Fruit fly (Drosophila melanogaster) Kc167 (cell line): Measurements from ENCODE around the gene RNaseX25.

Experiments used
- Myc ChIP-seq: fragments of >200 bp; optimal IDR thresholded peaks from 2 replicates; lab custom pipeline; 2017; ENCODE audit warnings: missing external identifiers
- Sin3A ChIP-seq: fragments of >200 bp; optimal IDR thresholded peaks from 2 replicates; lab custom pipeline; 2018; ENCODE audit warnings: missing external identifiers
- h ChIP-seq: fragments of >200 bp; optimal IDR thresholded peaks from 3 replicates; lab custom pipeline; 2018; ENCODE audit warnings: missing external identifiers
- insv ChIP-seq: fragments of >200 bp; optimal IDR thresholded peaks from 3 replicates; lab custom pipeline; 2018; ENCODE audit warnings: missing external identifiers
- psq ChIP-seq: fragments of >200 bp; optimal IDR thresholded peaks from 2 replicates; lab custom pipeline; 2017; ENCODE audit warnings: missing external identifiers
- ttk ChIP-seq: sonication (Bioruptor generic); optimal IDR thresholded peaks from 2 replicates; lab custom pipeline; 2017; ENCODE audit warnings: missing external identifiers

RNaseX25 gene

dm6 chr3L:7970442-7970841 lies at the start of gene RNaseX25:
Gene RNaseX25 (plus strand): TSS chr3L:7970588.
- TF ChIP-seq ttk (lab: Kevin White, UChicago) (no peak), insv (lab: Kevin White, UChicago) (no peak), psq (no peak), h (no peak), Myc (lab: Kevin White, UChicago) (no peak), Sin3A (lab: Kevin White, UChicago) (no peak)

- TF ChIP-seq Sin3A (lab: Kevin White, UChicago): no peak
- no peak for TF ChIP-seq psq
- no peak for TF ChIP-seq insv (lab: Kevin White, UChicago)
- no peak for TF ChIP-seq ttk (lab: Kevin White, UChicago)
- TF ChIP-seq Myc (lab: Kevin White, UChicago): no peak
- TF ChIP-seq h: no peak
Observed at dm6 chr3L:7934200-7934599, 36.2 kb upstream of the RNaseX25 start.

dm6 chr3L:7934857-7935256 lies 35.5 kb upstream of the RNaseX25 start:
- TF ChIP-seq psq: no peak
- no peak for TF ChIP-seq h
- TF ChIP-seq Myc (lab: Kevin White, UChicago): no peak
- TF ChIP-seq Sin3A (lab: Kevin White, UChicago): no peak
- TF ChIP-seq ttk (lab: Kevin White, UChicago): no peak
- TF ChIP-seq insv (lab: Kevin White, UChicago): no peak

- TF ChIP-seq psq: no peak
- no peak for TF ChIP-seq Sin3A (lab: Kevin White, UChicago)
- no peak for TF ChIP-seq insv (lab: Kevin White, UChicago)
- no peak for TF ChIP-seq h
- no peak for TF ChIP-seq Myc (lab: Kevin White, UChicago)
- no peak for TF ChIP-seq ttk (lab: Kevin White, UChicago)
Observed at dm6 chr3L:7935409-7935932, 34.9 kb upstream of the RNaseX25 start.

- TF ChIP-seq ttk (lab: Kevin White, UChicago) (no peak), insv (lab: Kevin White, UChicago) (no peak), psq (no peak), h (no peak), Myc (lab: Kevin White, UChicago) (no peak), Sin3A (lab: Kevin White, UChicago) (no peak)
Observed at dm6 chr3L:7935933-7936494, 34.4 kb upstream of the RNaseX25 start, which contains the start of the genes syd and Srp9. Gene syd (minus strand): TSS chr3L:7936120. Gene Srp9 (plus strand): TSS chr3L:7936373.

dm6 chr3L:7938638-7939037 lies 31.8 kb upstream of the RNaseX25 start:
- TF ChIP-seq ttk (lab: Kevin White, UChicago) (no peak), psq (no peak), Sin3A (lab: Kevin White, UChicago) (no peak), h (no peak), Myc (lab: Kevin White, UChicago) (no peak), insv (lab: Kevin White, UChicago) (no peak)

- no peak for TF ChIP-seq ttk (lab: Kevin White, UChicago)
- no peak for TF ChIP-seq psq
- TF ChIP-seq h: no peak
- TF ChIP-seq Sin3A (lab: Kevin White, UChicago): no peak
- TF ChIP-seq Myc (lab: Kevin White, UChicago): no peak
- no peak for TF ChIP-seq insv (lab: Kevin White, UChicago)
Observed at dm6 chr3L:7940558-7941238, 29.7 kb upstream of the RNaseX25 start.

- TF ChIP-seq Myc (lab: Kevin White, UChicago) (no peak), insv (lab: Kevin White, UChicago) (no peak), h (no peak), ttk (lab: Kevin White, UChicago) (no peak), psq (no peak), Sin3A (lab: Kevin White, UChicago) (no peak)
Observed at dm6 chr3L:7941514-7941913, 28.9 kb upstream of the RNaseX25 start.

dm6 chr3L:7942403-7942952 lies 27.9 kb upstream of the RNaseX25 start:
- no peak for TF ChIP-seq psq
- TF ChIP-seq Sin3A (lab: Kevin White, UChicago): no peak
- no peak for TF ChIP-seq Myc (lab: Kevin White, UChicago)
- TF ChIP-seq h: no peak
- TF ChIP-seq insv (lab: Kevin White, UChicago): no peak
- TF ChIP-seq ttk (lab: Kevin White, UChicago): no peak

- TF ChIP-seq h (no peak), ttk (lab: Kevin White, UChicago) (no peak), insv (lab: Kevin White, UChicago) (no peak), Myc (lab: Kevin White, UChicago) (no peak)
Observed at dm6 chr3L:7943046-7943445, 27.3 kb upstream of the RNaseX25 start.

dm6 chr3L:7943950-7944349 lies 26.4 kb upstream of the RNaseX25 start:
- TF ChIP-seq ttk (lab: Kevin White, UChicago): no peak
- TF ChIP-seq h: no peak
- no peak for TF ChIP-seq insv (lab: Kevin White, UChicago)
- no peak for TF ChIP-seq Sin3A (lab: Kevin White, UChicago)
- no peak for TF ChIP-seq psq
- no peak for TF ChIP-seq Myc (lab: Kevin White, UChicago)

- no peak for TF ChIP-seq h
- TF ChIP-seq insv (lab: Kevin White, UChicago): no peak
- no peak for TF ChIP-seq ttk (lab: Kevin White, UChicago)
- TF ChIP-seq Sin3A (lab: Kevin White, UChicago): no peak
- no peak for TF ChIP-seq Myc (lab: Kevin White, UChicago)
- no peak for TF ChIP-seq psq
Observed at dm6 chr3L:7946222-7946621, 24.2 kb upstream of the RNaseX25 start, which contains the start of gene CG43880. Gene CG43880 (minus strand): TSS chr3L:7946322.
